Worm (Caenorhabditis elegans): Measurements from ENCODE around the gene srbc-76.

DNA sequence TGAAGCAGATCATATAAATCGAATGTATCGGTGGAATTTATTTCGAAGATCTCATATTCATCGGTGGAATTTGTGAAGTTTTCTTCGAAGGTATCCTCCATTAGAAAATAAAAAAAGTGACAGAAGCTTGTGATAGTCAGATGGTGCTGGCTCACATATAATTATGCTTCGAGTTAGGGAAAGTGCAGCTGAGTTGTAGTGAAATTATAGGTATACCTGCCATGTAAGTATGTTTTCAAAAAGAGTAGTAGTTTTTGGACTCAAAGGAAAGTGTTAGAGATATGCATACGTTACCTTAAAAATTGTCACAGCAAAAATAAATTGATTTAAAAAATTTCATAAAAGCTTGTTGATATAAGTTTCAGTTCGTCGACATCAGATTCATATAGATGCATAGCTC, 12.0 kb upstream of the srbc-76 start, which contains the start of gene srw-11:
- TF ChIP-seq klf-2 (GFP tag; conservative IDR thresholded peaks at IDR 0.05) (no peak), cog-1 (tag; optimal IDR thresholded peaks at IDR 0.05) (no peak), flt-1 (GFP tag; IDR thresholded peaks at IDR 0.05) (no peak), ztf-29 (GFP tag; IDR thresholded peaks at IDR 0.05) (no peak), ref-1 (GFP tag; conservative IDR thresholded peaks at IDR 0.05) (no peak), ztf-23 (GFP tag; IDR thresholded peaks at IDR 0.05) (no peak), tab-1 (GFP tag; IDR thresholded peaks at IDR 0.05) (no peak), med-1 (GFP tag; optimal IDR thresholded peaks at IDR 0.05; ENCODE audit: insufficient read depth) (no peak)
